Worm (Caenorhabditis elegans) whole organism, mixed stage, embryonic: Measurements from ENCODE around the gene nep-3.

ENCODE experiments used
- M03D4.4 ChIP-seq: sonication (generic microtip); optimal IDR thresholded peaks from 2 replicates; lab custom pipeline; 2017; ENCODE audit warnings: mild to moderate bottlenecking, missing genetic modification characterization, missing compliant biosample characterization
- bed-3 ChIP-seq: fragments of 200-800 bp; sonication (Bioruptor generic); optimal IDR thresholded peaks from 3 replicates; lab custom pipeline; 2018; ENCODE audit warnings: mild to moderate bottlenecking, missing genetic modification characterization, moderate library complexity, missing compliant biosample characterization
- blmp-1 ChIP-seq: fragments of 150-350 bp; optimal IDR thresholded peaks from 2 replicates; lab custom pipeline; 2014; ENCODE audit warnings: missing biosample characterization, missing genetic modification characterization
- ceh-39 ChIP-seq: fragments of 150-350 bp; optimal IDR thresholded peaks from 2 replicates; lab custom pipeline; 2014; ENCODE audit warnings: missing biosample characterization, missing genetic modification characterization
- ceh-43 ChIP-seq: fragments of 200-800 bp; sonication (Bioruptor generic); optimal IDR thresholded peaks from 2 replicates; lab custom pipeline; 2018; ENCODE audit warnings: mild to moderate bottlenecking, missing genetic modification characterization, moderate library complexity, missing compliant biosample characterization
- ceh-83 ChIP-seq: fragments of 200-800 bp; sonication (Bioruptor generic); optimal IDR thresholded peaks from 2 replicates; lab custom pipeline; 2018; ENCODE audit warnings: mild to moderate bottlenecking, missing genetic modification characterization, missing compliant biosample characterization
- ces-1 ChIP-seq: fragments of 150-350 bp; optimal IDR thresholded peaks from 2 replicates; lab custom pipeline; 2014; ENCODE audit warnings: missing biosample characterization, missing genetic modification reagents, missing genetic modification characterization
- cnd-1 ChIP-seq: fragments of 200-800 bp; sonication (Bioruptor generic); optimal IDR thresholded peaks from 2 replicates; lab custom pipeline; 2018; ENCODE audit warnings: mild to moderate bottlenecking, missing genetic modification characterization, missing compliant biosample characterization
- drap-1 ChIP-seq: fragments of 200-800 bp; sonication (Bioruptor generic); optimal IDR thresholded peaks from 3 replicates; lab custom pipeline; 2018; ENCODE audit warnings: mild to moderate bottlenecking, missing genetic modification characterization, missing compliant biosample characterization
- elt-1 ChIP-seq: sonication (generic microtip); optimal IDR thresholded peaks from 2 replicates; lab custom pipeline; 2017; ENCODE audit warnings: missing genetic modification characterization, mild to moderate bottlenecking, missing compliant biosample characterization, antibody characterized with exemption, moderate library complexity, borderline replicate concordance; ENCODE audit not compliant: insufficient read depth
- elt-3 ChIP-seq: fragments of 150-350 bp; optimal IDR thresholded peaks from 2 replicates; lab custom pipeline; 2014; ENCODE audit warnings: missing biosample characterization, missing genetic modification characterization
- flh-1 ChIP-seq: fragments of 200-800 bp; sonication (Bioruptor generic); optimal IDR thresholded peaks from 2 replicates; lab custom pipeline; 2018; ENCODE audit warnings: mild to moderate bottlenecking, missing genetic modification characterization, moderate library complexity, missing compliant biosample characterization
- ham-2 ChIP-seq: fragments of 200-800 bp; sonication (Bioruptor generic); optimal IDR thresholded peaks from 2 replicates; lab custom pipeline; 2018; ENCODE audit warnings: mild to moderate bottlenecking, missing genetic modification characterization, missing compliant biosample characterization
- hlh-1 ChIP-seq: fragments of 150-350 bp; optimal IDR thresholded peaks from 2 replicates; lab custom pipeline; 2014; ENCODE audit warnings: missing biosample characterization, missing genetic modification reagents, missing genetic modification characterization
- lin-13 ChIP-seq: fragments of 150-350 bp; optimal IDR thresholded peaks from 2 replicates; lab custom pipeline; 2014; ENCODE audit warnings: missing biosample characterization, missing genetic modification characterization
- lin-32 ChIP-seq: fragments of 200-800 bp; sonication (Bioruptor generic); optimal IDR thresholded peaks from 2 replicates; lab custom pipeline; 2018; ENCODE audit warnings: mild to moderate bottlenecking, missing genetic modification characterization, missing compliant biosample characterization
- lsy-2 ChIP-seq: fragments of 150-350 bp; optimal IDR thresholded peaks from 2 replicates; lab custom pipeline; 2014; ENCODE audit warnings: missing biosample characterization, missing genetic modification characterization
- mab-5 ChIP-seq: fragments of 150-350 bp; optimal IDR thresholded peaks from 2 replicates; lab custom pipeline; 2014; ENCODE audit warnings: missing biosample characterization, missing genetic modification characterization
- mls-2 ChIP-seq: sonication (generic microtip); optimal IDR thresholded peaks from 2 replicates; lab custom pipeline; 2016; ENCODE audit warnings: mild to moderate bottlenecking, missing genetic modification characterization, moderate library complexity, missing compliant biosample characterization
- nhr-12 ChIP-seq: fragments of 150-350 bp; optimal IDR thresholded peaks from 2 replicates; lab custom pipeline; 2014; ENCODE audit warnings: missing biosample characterization, missing genetic modification characterization
- nhr-2 ChIP-seq: fragments of 150-350 bp; optimal IDR thresholded peaks from 2 replicates; lab custom pipeline; 2014; ENCODE audit warnings: missing biosample characterization, missing genetic modification characterization
- nhr-237 ChIP-seq: fragments of 150-350 bp; optimal IDR thresholded peaks from 2 replicates; lab custom pipeline; 2014; ENCODE audit warnings: missing biosample characterization, missing genetic modification characterization
- nhr-28 ChIP-seq: fragments of 150-350 bp; optimal IDR thresholded peaks from 2 replicates; lab custom pipeline; 2014; ENCODE audit warnings: missing biosample characterization, missing genetic modification characterization
- nhr-76 ChIP-seq: sonication (generic microtip); optimal IDR thresholded peaks from 2 replicates; lab custom pipeline; 2017; ENCODE audit warnings: missing biosample characterization, missing genetic modification characterization
- pha-4 ChIP-seq: fragments of 150-350 bp; optimal IDR thresholded peaks from 2 replicates; lab custom pipeline; 2018; ENCODE audit warnings: missing biosample characterization, missing genetic modification reagents, missing genetic modification characterization
- sem-2 ChIP-seq: fragments of 200-800 bp; sonication (Bioruptor generic); optimal IDR thresholded peaks from 2 replicates; lab custom pipeline; 2018; ENCODE audit warnings: mild to moderate bottlenecking, missing genetic modification characterization, missing compliant biosample characterization
- sptf-1 ChIP-seq: sonication (generic microtip); optimal IDR thresholded peaks from 2 replicates; lab custom pipeline; 2017; ENCODE audit warnings: mild to moderate bottlenecking, missing genetic modification characterization, moderate library complexity, missing compliant biosample characterization
- tbx-8 ChIP-seq: fragments of 200-800 bp; sonication (Bioruptor generic); optimal IDR thresholded peaks from 2 replicates; lab custom pipeline; 2018; ENCODE audit warnings: mild to moderate bottlenecking, missing genetic modification characterization, moderate library complexity, missing compliant biosample characterization
- unc-120 ChIP-seq: sonication (generic microtip); optimal IDR thresholded peaks from 2 replicates; lab custom pipeline; 2017; ENCODE audit warnings: missing genetic modification characterization, missing compliant biosample characterization; ENCODE audit not compliant: poor library complexity, severe bottlenecking
- unc-39 ChIP-seq: fragments of 150-350 bp; optimal IDR thresholded peaks from 2 replicates; lab custom pipeline; 2014; ENCODE audit warnings: missing biosample characterization, missing genetic modification characterization
- unc-62 ChIP-seq: fragments of 150-350 bp; optimal IDR thresholded peaks from 2 replicates; lab custom pipeline; 2014; ENCODE audit warnings: missing biosample characterization, missing genetic modification reagents, missing genetic modification characterization
- zip-8 ChIP-seq: fragments of 150-350 bp; optimal IDR thresholded peaks from 2 replicates; lab custom pipeline; 2014; ENCODE audit warnings: missing biosample characterization, missing genetic modification characterization
- ztf-11 ChIP-seq: fragments of 150-350 bp; optimal IDR thresholded peaks from 2 replicates; lab custom pipeline; 2014; ENCODE audit warnings: missing biosample characterization, missing genetic modification characterization

nep-3 gene

ce11 chrII:3911716-3912115 lies 34.7 kb upstream of the nep-3 start, which contains the start of gene F53C3.1:
Gene F53C3.1, plus strand, starts transcription at chrII:3912016.
- TF ChIP-seq ceh-43 (GFP tag; lab: Kevin White, UChicago): no peak
- TF ChIP-seq nhr-237 (tag; lab: Kevin White, UChicago): no peak
- no peak for TF ChIP-seq nhr-76
- no peak for TF ChIP-seq sem-2 (GFP tag; lab: Kevin White, UChicago)
- no peak for TF ChIP-seq nhr-2 (tag; lab: Kevin White, UChicago)
- no peak for TF ChIP-seq flh-1 (GFP tag; lab: Kevin White, UChicago)
- TF ChIP-seq bed-3: no peak
- no peak for TF ChIP-seq mls-2 (tag; lab: Kevin White, UChicago)
- TF ChIP-seq drap-1 (GFP tag; lab: Kevin White, UChicago): no peak
- no peak for TF ChIP-seq unc-120
- no peak for TF ChIP-seq hlh-1 (tag; lab: Kevin White, UChicago)
- no peak for TF ChIP-seq ham-2
- no peak for TF ChIP-seq unc-62
- no peak for TF ChIP-seq M03D4.4
- TF ChIP-seq unc-39 (tag; lab: Kevin White, UChicago): no peak
- no peak for TF ChIP-seq nhr-12 (tag; lab: Kevin White, UChicago)
- no peak for TF ChIP-seq pha-4 (tag; lab: Kevin White, UChicago)

ce11 chrII:3911284-3911683 lies 34.3 kb upstream of the nep-3 start:
- TF ChIP-seq nhr-237 (tag; lab: Kevin White, UChicago) (no peak), blmp-1 (tag; lab: Kevin White, UChicago) (no peak), bed-3 (no peak)
- TF ChIP-seq, all 35 proteins: peak for 0

ce11 chrII:3910737-3911136 lies 33.7 kb upstream of the nep-3 start, which contains the start of gene bcmo-2:
Gene bcmo-2, minus strand, starts transcription at chrII:3910837.
- no peak for TF ChIP-seq ztf-11
- no peak for TF ChIP-seq tbx-8 (GFP tag; lab: Kevin White, UChicago)
- TF ChIP-seq unc-62: no peak
- no peak for TF ChIP-seq bed-3
- no peak for TF ChIP-seq lin-32 (GFP tag; lab: Kevin White, UChicago)
- no peak for TF ChIP-seq nhr-2 (tag; lab: Kevin White, UChicago)
- no peak for TF ChIP-seq cnd-1 (tag; lab: Kevin White, UChicago)
- TF ChIP-seq nhr-12 (tag; lab: Kevin White, UChicago): no peak
- TF ChIP-seq unc-120: no peak
- no peak for TF ChIP-seq lsy-2 (tag; lab: Kevin White, UChicago)
- TF ChIP-seq nhr-28 (tag; lab: Kevin White, UChicago): no peak
- no peak for TF ChIP-seq drap-1 (GFP tag; lab: Kevin White, UChicago)
- no peak for TF ChIP-seq flh-1 (GFP tag; lab: Kevin White, UChicago)
- TF ChIP-seq ceh-83: no peak

- TF ChIP-seq sptf-1 (no peak), ces-1 (GFP tag; lab: Kevin White, UChicago) (no peak), nhr-237 (tag; lab: Kevin White, UChicago) (no peak)
- TF ChIP-seq, all 35 proteins: peak for 0
These were observed 32.3 kb upstream of the nep-3 start for ce11 chrII:3909301-3909700.

- TF ChIP-seq sptf-1: no peak
- no peak for TF ChIP-seq mab-5
- no peak for TF ChIP-seq ham-2
- no peak for TF ChIP-seq nhr-237 (tag; lab: Kevin White, UChicago)
- no peak for TF ChIP-seq ceh-39 (tag; lab: Kevin White, UChicago)
- TF ChIP-seq unc-120: no peak
- TF ChIP-seq unc-62: no peak
- TF ChIP-seq bed-3: no peak
- TF ChIP-seq lsy-2 (tag; lab: Kevin White, UChicago): no peak
- TF ChIP-seq zip-8 (tag; lab: Kevin White, UChicago): no peak
- no peak for TF ChIP-seq lin-32 (GFP tag; lab: Kevin White, UChicago)
- TF ChIP-seq nhr-28 (tag; lab: Kevin White, UChicago): no peak
- no peak for TF ChIP-seq pha-4 (tag; lab: Kevin White, UChicago)
- TF ChIP-seq M03D4.4: no peak
- TF ChIP-seq lin-13: no peak
- no peak for TF ChIP-seq nhr-2 (tag; lab: Kevin White, UChicago)
- TF ChIP-seq ceh-83: no peak
- no peak for TF ChIP-seq elt-3
- no peak for TF ChIP-seq elt-1 (tag; lab: Kevin White, UChicago)
These were observed 31.1 kb upstream of the nep-3 start for ce11 chrII:3908135-3908534.
